Worm (Caenorhabditis elegans) whole organism, L1 larva: ENCODE measurements around the gene Y102A5C.2.

Experiments used
- C04F5.9 ChIP-seq: sonication (generic microtip); optimal IDR thresholded peaks from 2 replicates; lab custom pipeline; 2016; ENCODE audit warnings: missing genetic modification characterization, missing compliant biosample characterization
- aha-1 ChIP-seq: fragments of 150-350 bp; optimal IDR thresholded peaks from 2 replicates; lab custom pipeline; 2014; ENCODE audit warnings: missing biosample characterization, missing genetic modification characterization
- aly-2 ChIP-seq: fragments of 150-350 bp; optimal IDR thresholded peaks from 2 replicates; lab custom pipeline; 2014; ENCODE audit warnings: missing biosample characterization, missing genetic modification characterization
- blmp-1 ChIP-seq: fragments of 150-350 bp; optimal IDR thresholded peaks from 2 replicates; lab custom pipeline; 2014; ENCODE audit warnings: missing biosample characterization, missing genetic modification characterization
- ceh-8 ChIP-seq: fragments of 200-800 bp; sonication (Bioruptor generic); optimal IDR thresholded peaks from 2 replicates; lab custom pipeline; 2018; ENCODE audit warnings: mild to moderate bottlenecking, missing genetic modification characterization, moderate library complexity, missing compliant biosample characterization
- ceh-88 ChIP-seq: fragments of 200-800 bp; sonication (Bioruptor generic); IDR thresholded peaks from 2 replicates; pipeline ENCODE4 v1.3.6; 2022; ENCODE audit warnings: missing genetic modification characterization, missing compliant biosample characterization
- efl-1 ChIP-seq, 4 experiments: fragments of 150-350 bp; optimal IDR thresholded peaks in 3 of 4; peaks in 1 of 4; 1 replicate in 1 of 4; 2 replicates in 3 of 4; lab custom pipeline; 2014; ENCODE audit warnings: missing biosample characterization in 2 of 4, missing genetic modification characterization in 2 of 4, missing genetic modification reagents in 2 of 4
- efl-3 ChIP-seq: fragments of 200-800 bp; sonication (Bioruptor generic); optimal IDR thresholded peaks from 2 replicates; lab custom pipeline; 2018; ENCODE audit warnings: mild to moderate bottlenecking, missing genetic modification characterization, missing compliant biosample characterization
- egl-27 ChIP-seq, 2 experiments: fragments of 150-350 bp in 1 of 2; sonication (generic microtip); optimal IDR thresholded peaks; 3 replicates each; lab custom pipeline; 2017 to 2018; ENCODE audit warnings: missing biosample characterization in 2 of 2, missing genetic modification characterization in 2 of 2, missing genetic modification reagents in 2 of 2
- fkh-10 ChIP-seq: sonication (generic microtip); optimal IDR thresholded peaks from 2 replicates; lab custom pipeline; 2017; ENCODE audit warnings: missing biosample characterization, missing genetic modification reagents, missing genetic modification characterization
- fkh-8 ChIP-seq: sonication (generic microtip); optimal IDR thresholded peaks from 2 replicates; lab custom pipeline; 2016; ENCODE audit warnings: mild to moderate bottlenecking, missing genetic modification characterization, missing compliant biosample characterization
- fos-1 ChIP-seq: fragments of 150-350 bp; optimal IDR thresholded peaks from 2 replicates; lab custom pipeline; 2014; ENCODE audit warnings: missing biosample characterization, missing genetic modification characterization
- hlh-17 ChIP-seq: fragments of 200-800 bp; sonication (Bioruptor generic); optimal IDR thresholded peaks from 2 replicates; lab custom pipeline; 2018; ENCODE audit warnings: missing genetic modification characterization, mild to moderate bottlenecking, missing compliant biosample characterization, moderate library complexity, borderline replicate concordance
- isw-1 ChIP-seq: fragments of 200-800 bp; sonication (Bioruptor generic); IDR thresholded peaks from 2 replicates; pipeline ENCODE4 v1.3.6; 2022; ENCODE audit warnings: missing genetic modification characterization, missing compliant biosample characterization
- lin-13 ChIP-seq: fragments of 150-350 bp; optimal IDR thresholded peaks from 2 replicates; lab custom pipeline; 2014; ENCODE audit warnings: missing biosample characterization, missing genetic modification reagents, missing genetic modification characterization
- lin-14 ChIP-seq: fragments of 200-800 bp; sonication (Bioruptor generic); optimal IDR thresholded peaks from 2 replicates; lab custom pipeline; 2018; ENCODE audit warnings: mild to moderate bottlenecking, missing genetic modification characterization, moderate library complexity, missing compliant biosample characterization
- mab-9 ChIP-seq: fragments of 200-800 bp; sonication (Bioruptor generic); IDR thresholded peaks from 2 replicates; pipeline ENCODE4 v1.3.6; 2022; ENCODE audit warnings: missing genetic modification reagents, missing genetic modification characterization, missing compliant biosample characterization
- mef-2 ChIP-seq: fragments of 150-350 bp; optimal IDR thresholded peaks from 2 replicates; lab custom pipeline; 2014; ENCODE audit warnings: missing biosample characterization, missing genetic modification characterization
- mep-1 ChIP-seq: fragments of 150-350 bp; optimal IDR thresholded peaks from 2 replicates; lab custom pipeline; 2014; ENCODE audit warnings: missing biosample characterization, missing genetic modification characterization
- nhr-12 ChIP-seq: sonication (generic microtip); optimal IDR thresholded peaks from 2 replicates; lab custom pipeline; 2017; ENCODE audit warnings: missing biosample characterization, missing genetic modification characterization
- nhr-20 ChIP-seq: sonication (generic microtip); optimal IDR thresholded peaks from 2 replicates; lab custom pipeline; 2016; ENCODE audit warnings: mild to moderate bottlenecking, missing genetic modification characterization, missing compliant biosample characterization
- nhr-28 ChIP-seq: fragments of 150-350 bp; optimal IDR thresholded peaks from 2 replicates; lab custom pipeline; 2014; ENCODE audit warnings: missing biosample characterization, missing genetic modification characterization
- nhr-76 ChIP-seq: sonication (generic microtip); optimal IDR thresholded peaks from 2 replicates; lab custom pipeline; 2017; ENCODE audit warnings: missing biosample characterization, missing genetic modification characterization
- nhr-77 ChIP-seq: fragments of 150-350 bp; optimal IDR thresholded peaks from 2 replicates; lab custom pipeline; 2014; ENCODE audit warnings: missing biosample characterization, missing genetic modification characterization
- nhr-84 ChIP-seq: sonication (generic microtip); optimal IDR thresholded peaks from 2 replicates; lab custom pipeline; 2017; ENCODE audit warnings: missing biosample characterization, missing genetic modification characterization
- pag-3 ChIP-seq: sonication (generic microtip); optimal IDR thresholded peaks from 2 replicates; lab custom pipeline; 2017; ENCODE audit warnings: missing genetic modification characterization, mild to moderate bottlenecking, missing compliant biosample characterization, antibody characterized with exemption, borderline replicate concordance; ENCODE audit not compliant: insufficient read depth
- pqm-1 ChIP-seq: sonication (generic microtip); optimal IDR thresholded peaks from 3 replicates; lab custom pipeline; 2017; ENCODE audit warnings: missing biosample characterization, missing genetic modification characterization
- skn-1 ChIP-seq: fragments of 150-350 bp; optimal IDR thresholded peaks from 2 replicates; lab custom pipeline; 2014; ENCODE audit warnings: missing biosample characterization, missing genetic modification characterization
- snpc-4 ChIP-seq: fragments of 150-350 bp; optimal IDR thresholded peaks from 2 replicates; lab custom pipeline; 2014; ENCODE audit warnings: missing biosample characterization, missing genetic modification characterization
- snu-23 ChIP-seq: sonication (generic microtip); optimal IDR thresholded peaks from 2 replicates; lab custom pipeline; 2016; ENCODE audit warnings: missing genetic modification characterization, missing compliant biosample characterization
- unc-130 ChIP-seq: fragments of 150-350 bp; optimal IDR thresholded peaks from 2 replicates; lab custom pipeline; 2017; ENCODE audit warnings: missing biosample characterization, missing genetic modification characterization, inconsistent platforms
- xbp-1 ChIP-seq: sonication (generic microtip); optimal IDR thresholded peaks from 2 replicates; lab custom pipeline; 2016; ENCODE audit warnings: missing genetic modification characterization, missing compliant biosample characterization
- zip-4 ChIP-seq: fragments of 200-800 bp; sonication (Bioruptor generic); optimal IDR thresholded peaks from 2 replicates; lab custom pipeline; 2018; ENCODE audit warnings: mild to moderate bottlenecking, missing genetic modification characterization, moderate library complexity, missing compliant biosample characterization

Gene Y102A5C.2

ce11 chrV:16882260-16882918 lies 36.1 kb upstream of the Y102A5C.2 start, which contains the start of the genes F09C6.11 and F09C6.12:
F09C6.11 (minus strand) TSS chrV:16882310.
F09C6.12 (plus strand) TSS chrV:16882868.
- TF ChIP-seq lin-14 (GFP tag; lab: Kevin White, UChicago): no peak
- no peak for TF ChIP-seq fkh-10 (GFP tag; lab: Kevin White, UChicago)
- no peak for TF ChIP-seq unc-130 (tag; lab: Kevin White, UChicago)
- no peak for TF ChIP-seq skn-1 (tag; lab: Kevin White, UChicago)
- no peak for TF ChIP-seq aly-2 (tag; lab: Kevin White, UChicago)
- peak; percentile 8 for TF ChIP-seq nhr-77 (tag; lab: Kevin White, UChicago)
- TF ChIP-seq isw-1: no peak
- TF ChIP-seq nhr-76 (tag; lab: Kevin White, UChicago): no peak
- TF ChIP-seq fkh-8 (tag; lab: Kevin White, UChicago): no peak
- no peak for TF ChIP-seq mep-1 (tag; lab: Kevin White, UChicago)
- no peak for TF ChIP-seq nhr-28 (tag; lab: Kevin White, UChicago)
- TF ChIP-seq pqm-1 (tag; lab: Kevin White, UChicago): no peak
- peak; percentile 47 for TF ChIP-seq nhr-20 (tag; lab: Kevin White, UChicago)
- TF ChIP-seq ceh-8 (GFP tag; lab: Kevin White, UChicago): no peak

ce11 chrV:16884744-16885143 lies 33.8 kb upstream of the Y102A5C.2 start, which contains the start of gene F09C6.13:
F09C6.13 (plus strand) TSS chrV:16885044.
- TF ChIP-seq ceh-88: no peak
- no peak for TF ChIP-seq lin-13
- no peak for TF ChIP-seq snpc-4 (tag; lab: Kevin White, UChicago)
- no peak for TF ChIP-seq snu-23 (GFP tag; lab: Kevin White, UChicago)

- TF ChIP-seq nhr-84 (tag; lab: Kevin White, UChicago) (no peak), mef-2 (tag; lab: Kevin White, UChicago) (no peak), efl-1 (optimal IDR thresholded peaks at IDR 0.05; lab: Kevin White, UChicago) (no peak), efl-1 (GFP tag; optimal IDR thresholded peaks at IDR 0.05 in 1 of 2; lab: Kevin White, UChicago) (no peak), xbp-1 (tag; lab: Kevin White, UChicago) (no peak), aha-1 (no peak), lin-13 (no peak), zip-4 (GFP tag; lab: Kevin White, UChicago) (no peak), skn-1 (tag; lab: Kevin White, UChicago) (no peak), pag-3 (tag; lab: Kevin White, UChicago) (no peak), nhr-77 (tag; lab: Kevin White, UChicago) (no peak), nhr-12 (no peak)
Observed at ce11 chrV:16888788-16889325, 29.7 kb upstream of the Y102A5C.2 start, which contains the start of the genes ifas-2 and fbxa-44. ifas-2 (minus strand) TSS chrV:16888888. fbxa-44 (plus strand) TSS chrV:16889275.

ce11 chrV:16893440-16893839 lies 25.1 kb upstream of the Y102A5C.2 start, which contains the start of gene F09C6.15:
F09C6.15 (plus strand) TSS chrV:16893740.
- TF ChIP-seq C04F5.9 (tag; lab: Kevin White, UChicago) (no peak), fos-1 (tag; lab: Kevin White, UChicago) (no peak), efl-3 (GFP tag; lab: Kevin White, UChicago) (no peak), egl-27 (tag; optimal IDR thresholded peaks at IDR 0.05; lab: Kevin White, UChicago) (no peak), hlh-17 (GFP tag; lab: Kevin White, UChicago) (no peak), nhr-12 (no peak), blmp-1 (no peak), mab-9 (GFP tag; lab: Robert Waterston, UW) (no peak), fkh-10 (GFP tag; lab: Kevin White, UChicago) (no peak)
